Worm (Caenorhabditis elegans) whole organism, mixed stage, embryonic: ENCODE results near the gene F22F7.2.

ENCODE experiments used
- M03D4.4 ChIP-seq: sonication (generic microtip); optimal IDR thresholded peaks from 2 replicates; lab custom pipeline; 2017; ENCODE audit warnings: mild to moderate bottlenecking, missing genetic modification characterization, missing compliant biosample characterization
- bed-3 ChIP-seq: fragments of 200-800 bp; sonication (Bioruptor generic); optimal IDR thresholded peaks from 3 replicates; lab custom pipeline; 2018; ENCODE audit warnings: mild to moderate bottlenecking, missing genetic modification characterization, moderate library complexity, missing compliant biosample characterization
- blmp-1 ChIP-seq: fragments of 150-350 bp; optimal IDR thresholded peaks from 2 replicates; lab custom pipeline; 2014; ENCODE audit warnings: missing biosample characterization, missing genetic modification characterization
- ceh-39 ChIP-seq: fragments of 150-350 bp; optimal IDR thresholded peaks from 2 replicates; lab custom pipeline; 2014; ENCODE audit warnings: missing biosample characterization, missing genetic modification characterization
- ceh-43 ChIP-seq: fragments of 200-800 bp; sonication (Bioruptor generic); optimal IDR thresholded peaks from 2 replicates; lab custom pipeline; 2018; ENCODE audit warnings: mild to moderate bottlenecking, missing genetic modification characterization, moderate library complexity, missing compliant biosample characterization
- ceh-83 ChIP-seq: fragments of 200-800 bp; sonication (Bioruptor generic); optimal IDR thresholded peaks from 2 replicates; lab custom pipeline; 2018; ENCODE audit warnings: mild to moderate bottlenecking, missing genetic modification characterization, missing compliant biosample characterization
- ces-1 ChIP-seq: fragments of 150-350 bp; optimal IDR thresholded peaks from 2 replicates; lab custom pipeline; 2014; ENCODE audit warnings: missing biosample characterization, missing genetic modification reagents, missing genetic modification characterization
- cnd-1 ChIP-seq: fragments of 200-800 bp; sonication (Bioruptor generic); optimal IDR thresholded peaks from 2 replicates; lab custom pipeline; 2018; ENCODE audit warnings: mild to moderate bottlenecking, missing genetic modification characterization, missing compliant biosample characterization
- drap-1 ChIP-seq: fragments of 200-800 bp; sonication (Bioruptor generic); optimal IDR thresholded peaks from 3 replicates; lab custom pipeline; 2018; ENCODE audit warnings: mild to moderate bottlenecking, missing genetic modification characterization, missing compliant biosample characterization
- elt-1 ChIP-seq: sonication (generic microtip); optimal IDR thresholded peaks from 2 replicates; lab custom pipeline; 2017; ENCODE audit warnings: missing genetic modification characterization, mild to moderate bottlenecking, missing compliant biosample characterization, antibody characterized with exemption, moderate library complexity, borderline replicate concordance; ENCODE audit not compliant: insufficient read depth
- elt-3 ChIP-seq: fragments of 150-350 bp; optimal IDR thresholded peaks from 2 replicates; lab custom pipeline; 2014; ENCODE audit warnings: missing biosample characterization, missing genetic modification characterization
- flh-1 ChIP-seq: fragments of 200-800 bp; sonication (Bioruptor generic); optimal IDR thresholded peaks from 2 replicates; lab custom pipeline; 2018; ENCODE audit warnings: mild to moderate bottlenecking, missing genetic modification characterization, moderate library complexity, missing compliant biosample characterization
- ham-2 ChIP-seq: fragments of 200-800 bp; sonication (Bioruptor generic); optimal IDR thresholded peaks from 2 replicates; lab custom pipeline; 2018; ENCODE audit warnings: mild to moderate bottlenecking, missing genetic modification characterization, missing compliant biosample characterization
- hlh-1 ChIP-seq: fragments of 150-350 bp; optimal IDR thresholded peaks from 2 replicates; lab custom pipeline; 2014; ENCODE audit warnings: missing biosample characterization, missing genetic modification reagents, missing genetic modification characterization
- lin-32 ChIP-seq: fragments of 200-800 bp; sonication (Bioruptor generic); optimal IDR thresholded peaks from 2 replicates; lab custom pipeline; 2018; ENCODE audit warnings: mild to moderate bottlenecking, missing genetic modification characterization, missing compliant biosample characterization
- lsy-2 ChIP-seq: fragments of 150-350 bp; optimal IDR thresholded peaks from 2 replicates; lab custom pipeline; 2014; ENCODE audit warnings: missing biosample characterization, missing genetic modification characterization
- mab-5 ChIP-seq: fragments of 150-350 bp; optimal IDR thresholded peaks from 2 replicates; lab custom pipeline; 2014; ENCODE audit warnings: missing biosample characterization, missing genetic modification characterization
- nhr-2 ChIP-seq: fragments of 150-350 bp; optimal IDR thresholded peaks from 2 replicates; lab custom pipeline; 2014; ENCODE audit warnings: missing biosample characterization, missing genetic modification characterization
- nhr-237 ChIP-seq: fragments of 150-350 bp; optimal IDR thresholded peaks from 2 replicates; lab custom pipeline; 2014; ENCODE audit warnings: missing biosample characterization, missing genetic modification characterization
- nhr-28 ChIP-seq: fragments of 150-350 bp; optimal IDR thresholded peaks from 2 replicates; lab custom pipeline; 2014; ENCODE audit warnings: missing biosample characterization, missing genetic modification characterization
- nhr-76 ChIP-seq: sonication (generic microtip); optimal IDR thresholded peaks from 2 replicates; lab custom pipeline; 2017; ENCODE audit warnings: missing biosample characterization, missing genetic modification characterization
- pha-4 ChIP-seq: fragments of 150-350 bp; optimal IDR thresholded peaks from 2 replicates; lab custom pipeline; 2018; ENCODE audit warnings: missing biosample characterization, missing genetic modification reagents, missing genetic modification characterization
- sem-2 ChIP-seq: fragments of 200-800 bp; sonication (Bioruptor generic); optimal IDR thresholded peaks from 2 replicates; lab custom pipeline; 2018; ENCODE audit warnings: mild to moderate bottlenecking, missing genetic modification characterization, missing compliant biosample characterization
- snpc-4 ChIP-seq: fragments of 150-350 bp; optimal IDR thresholded peaks from 2 replicates; lab custom pipeline; 2014; ENCODE audit warnings: missing biosample characterization, missing genetic modification characterization
- sptf-1 ChIP-seq: sonication (generic microtip); optimal IDR thresholded peaks from 2 replicates; lab custom pipeline; 2017; ENCODE audit warnings: mild to moderate bottlenecking, missing genetic modification characterization, moderate library complexity, missing compliant biosample characterization
- tbx-8 ChIP-seq: fragments of 200-800 bp; sonication (Bioruptor generic); optimal IDR thresholded peaks from 2 replicates; lab custom pipeline; 2018; ENCODE audit warnings: mild to moderate bottlenecking, missing genetic modification characterization, moderate library complexity, missing compliant biosample characterization
- unc-120 ChIP-seq: sonication (generic microtip); optimal IDR thresholded peaks from 2 replicates; lab custom pipeline; 2017; ENCODE audit warnings: missing genetic modification characterization, missing compliant biosample characterization; ENCODE audit not compliant: poor library complexity, severe bottlenecking
- unc-39 ChIP-seq: fragments of 150-350 bp; optimal IDR thresholded peaks from 2 replicates; lab custom pipeline; 2014; ENCODE audit warnings: missing biosample characterization, missing genetic modification characterization
- unc-62 ChIP-seq: fragments of 150-350 bp; optimal IDR thresholded peaks from 2 replicates; lab custom pipeline; 2014; ENCODE audit warnings: missing biosample characterization, missing genetic modification reagents, missing genetic modification characterization
- zip-8 ChIP-seq: fragments of 150-350 bp; optimal IDR thresholded peaks from 2 replicates; lab custom pipeline; 2014; ENCODE audit warnings: missing biosample characterization, missing genetic modification characterization
- ztf-11 ChIP-seq: fragments of 150-350 bp; optimal IDR thresholded peaks from 2 replicates; lab custom pipeline; 2014; ENCODE audit warnings: missing biosample characterization, missing genetic modification characterization

Gene F22F7.2

ce11 chrV:2150876-2151275 lies 28.3 kb downstream of the F22F7.2 start, which contains the start of gene C45H4.13:
C45H4.13 (minus strand) TSS chrV:2150976.
- TF ChIP-seq lsy-2 (tag; lab: Kevin White, UChicago) (no peak), elt-1 (tag; lab: Kevin White, UChicago) (no peak), ceh-43 (GFP tag; lab: Kevin White, UChicago) (no peak), M03D4.4 (tag; lab: Kevin White, UChicago) (no peak), elt-3 (no peak), unc-39 (tag; lab: Kevin White, UChicago) (no peak), lin-32 (GFP tag; lab: Kevin White, UChicago) (no peak), nhr-28 (no peak), flh-1 (GFP tag; lab: Kevin White, UChicago) (no peak), drap-1 (no peak), unc-120 (no peak), ceh-39 (tag; lab: Kevin White, UChicago) (no peak)

- TF ChIP-seq blmp-1 (tag; lab: Kevin White, UChicago) (no peak), zip-8 (tag; lab: Kevin White, UChicago) (no peak), ztf-11 (tag; lab: Kevin White, UChicago) (no peak), unc-120 (no peak), nhr-2 (tag; lab: Kevin White, UChicago) (no peak), nhr-76 (tag; lab: Kevin White, UChicago) (no peak), M03D4.4 (tag; lab: Kevin White, UChicago) (no peak), mab-5 (tag; lab: Kevin White, UChicago) (no peak), tbx-8 (GFP tag; lab: Kevin White, UChicago) (no peak), sptf-1 (no peak)
Observed at ce11 chrV:2151458-2151857, 28.9 kb downstream of the F22F7.2 start, which contains the start of gene srbc-24. srbc-24 (plus strand) TSS chrV:2151758.

- TF ChIP-seq flh-1 (GFP tag; lab: Kevin White, UChicago) (no peak), lin-32 (GFP tag; lab: Kevin White, UChicago) (no peak), ces-1 (GFP tag; lab: Kevin White, UChicago) (no peak), zip-8 (tag; lab: Kevin White, UChicago) (no peak), nhr-76 (tag; lab: Kevin White, UChicago) (no peak), tbx-8 (GFP tag; lab: Kevin White, UChicago) (no peak), hlh-1 (no peak), sem-2 (GFP tag; lab: Kevin White, UChicago) (no peak), lsy-2 (tag; lab: Kevin White, UChicago) (no peak), sptf-1 (no peak), snpc-4 (tag; lab: Kevin White, UChicago) (no peak), ceh-83 (GFP tag; lab: Kevin White, UChicago) (no peak), elt-3 (no peak), nhr-28 (no peak), mab-5 (tag; lab: Kevin White, UChicago) (no peak), ham-2 (GFP tag; lab: Kevin White, UChicago) (no peak), pha-4 (tag; lab: Kevin White, UChicago) (no peak)
Observed at ce11 chrV:2153274-2153673, 30.7 kb downstream of the F22F7.2 start, which contains the start of gene srbc-23. srbc-23 (plus strand) TSS chrV:2153574.

- TF ChIP-seq unc-62 (GFP tag; lab: Kevin White, UChicago) (no peak), zip-8 (tag; lab: Kevin White, UChicago) (peak; percentile 5)
Observed at ce11 chrV:2155232-2155631, 32.6 kb downstream of the F22F7.2 start, which contains the start of gene srbc-21. srbc-21 (plus strand) TSS chrV:2155532.

- TF ChIP-seq cnd-1 (no peak), zip-8 (tag; lab: Kevin White, UChicago) (peak; percentile 23)
Observed at ce11 chrV:2156830-2157229, 34.2 kb downstream of the F22F7.2 start, which contains the start of gene srbc-22. srbc-22 (plus strand) TSS chrV:2157130.

- TF ChIP-seq nhr-28 (no peak), nhr-237 (tag; lab: Kevin White, UChicago) (no peak), sem-2 (GFP tag; lab: Kevin White, UChicago) (no peak), flh-1 (GFP tag; lab: Kevin White, UChicago) (no peak), bed-3 (GFP tag; lab: Kevin White, UChicago) (no peak), nhr-76 (tag; lab: Kevin White, UChicago) (no peak), lsy-2 (tag; lab: Kevin White, UChicago) (no peak), cnd-1 (no peak)
Observed at ce11 chrV:2159331-2159730, 36.7 kb downstream of the F22F7.2 start, which contains the start of gene C45H4.14. C45H4.14 (minus strand) TSS chrV:2159431.
